Worm (Caenorhabditis elegans): ENCODE measurements around the gene Y57E12AR.1.
"Not testable (repeated sequence)": the region's sequence is repeated elsewhere in the genome, so short reads cannot be mapped to it uniquely, and the experiment has no call there.

Y57E12AR.1 gene

ce11 chrV:7059350-7059749 is 5.8 kb downstream of the Y57E12AR.1 start, which contains the start of gene mdt-6:
TSS of gene mdt-6 (minus strand) at chrV:7059624.
- TF ChIP-seq lin-39 (tag; optimal IDR thresholded peaks at IDR 0.05) (no peak), ama-1 (optimal IDR thresholded peaks at IDR 0.05) (peak; percentile 51)

ce11 chrV:7057795-7058194 is 7.3 kb downstream of the Y57E12AR.1 start, which contains the start of gene Y57E12AL.2:
TSS of gene Y57E12AL.2 (plus strand) at chrV:7058095.
- not testable (repeated sequence) for TF ChIP-seq nhr-23, lin-39, egl-27 (tag; optimal IDR thresholded peaks at IDR 0.05)

ce11 chrV:7054598-7054997 is 10.5 kb downstream of the Y57E12AR.1 start, which contains the start of gene spig-8:
TSS of gene spig-8 (plus strand) at chrV:7054898.
- TF ChIP-seq fos-1 (tag; optimal IDR thresholded peaks at IDR 0.05), result no peak
- no peak for TF ChIP-seq pha-4 (tag; optimal IDR thresholded peaks at IDR 0.05)
- no peak for TF ChIP-seq unc-62 (GFP tag; optimal IDR thresholded peaks at IDR 0.05)

ce11 chrV:7053100-7053499 is 12.0 kb downstream of the Y57E12AR.1 start, which contains the start of gene txt-17:
TSS of gene txt-17 (minus strand) at chrV:7053200.
- TF ChIP-seq ceh-28 (tag; optimal IDR thresholded peaks at IDR 0.05) (no peak), hmg-11 (tag; optimal IDR thresholded peaks at IDR 0.05) (no peak), nhr-28 (tag; optimal IDR thresholded peaks at IDR 0.05) (no peak), unc-39 (tag; optimal IDR thresholded peaks at IDR 0.05) (no peak), daf-12 (tag; optimal IDR thresholded peaks at IDR 0.05) (no peak), nhr-25 (tag; optimal IDR thresholded peaks at IDR 0.05) (no peak), sea-2 (GFP tag; optimal IDR thresholded peaks at IDR 0.05) (no peak), egl-5 (tag; optimal IDR thresholded peaks at IDR 0.05) (no peak), ama-1 (optimal IDR thresholded peaks at IDR 0.05) (no peak), ztf-4 (tag; optimal IDR thresholded peaks at IDR 0.05) (no peak), aly-2 (tag; optimal IDR thresholded peaks at IDR 0.05) (no peak), unc-62 (GFP tag; optimal IDR thresholded peaks at IDR 0.05) (no peak), mdl-1 (tag; optimal IDR thresholded peaks at IDR 0.05) (no peak), egl-27 (tag; optimal IDR thresholded peaks at IDR 0.05) (no peak), fkh-10 (GFP tag; optimal IDR thresholded peaks at IDR 0.05) (no peak), ztf-11 (tag; optimal IDR thresholded peaks at IDR 0.05) (no peak), mml-1 (tag; optimal IDR thresholded peaks at IDR 0.05) (no peak), snpc-4 (tag; optimal IDR thresholded peaks at IDR 0.05) (no peak)

DNA sequence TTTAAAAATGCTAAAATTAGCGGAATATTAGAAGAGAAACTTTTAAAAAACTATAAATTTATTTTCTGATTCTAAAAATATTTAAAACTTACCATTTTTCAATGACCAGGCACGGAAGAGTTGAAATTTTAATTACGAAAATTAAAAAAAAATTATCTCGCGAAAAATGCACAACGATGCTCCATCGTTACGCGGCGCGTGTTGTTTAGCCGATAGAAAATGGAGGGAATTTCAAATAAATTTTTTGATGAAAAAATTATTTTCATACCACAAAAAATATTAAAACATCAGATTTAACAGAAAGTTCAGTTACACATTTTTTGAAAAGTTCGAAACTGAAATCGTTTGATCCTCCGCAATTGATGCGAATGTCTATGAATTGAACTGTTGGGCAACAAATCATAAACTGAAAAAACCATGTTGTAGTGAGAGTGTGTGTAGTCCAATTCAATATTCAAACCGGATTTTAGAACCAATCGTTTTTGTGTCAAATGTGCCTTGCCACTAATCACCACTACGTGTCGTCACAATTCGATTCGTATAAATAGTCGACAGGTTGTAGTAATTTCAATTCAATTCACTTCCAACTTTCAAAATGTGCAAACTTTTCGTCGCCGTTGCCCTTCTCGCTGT is 13.9 kb downstream of the Y57E12AR.1 start, which contains the start of the genes tofu-2 and spig-1:
Gene tofu-2 (minus strand): TSS at position 116 of the 633 bp plus-strand sequence.
Gene spig-1 (plus strand): TSS at position 583 of the 633 bp plus-strand sequence.
- TF ChIP-seq aly-2 (tag; optimal IDR thresholded peaks at IDR 0.05) (no peak), nhr-11 (tag; optimal IDR thresholded peaks at IDR 0.05) (no peak), nhr-67 (tag; optimal IDR thresholded peaks at IDR 0.05) (no peak), nhr-25 (tag; optimal IDR thresholded peaks at IDR 0.05) (no peak), fkh-10 (GFP tag; optimal IDR thresholded peaks at IDR 0.05) (no peak), ceh-82 (tag; optimal IDR thresholded peaks at IDR 0.05) (no peak), sea-2 (GFP tag; optimal IDR thresholded peaks at IDR 0.05) (no peak), lin-15B (tag; optimal IDR thresholded peaks at IDR 0.05) (no peak), lsy-12 (tag; optimal IDR thresholded peaks at IDR 0.05) (no peak), hmg-11 (tag; optimal IDR thresholded peaks at IDR 0.05) (no peak), zag-1 (tag; optimal IDR thresholded peaks at IDR 0.05) (no peak), nhr-77 (tag; optimal IDR thresholded peaks at IDR 0.05) (no peak), egl-27 (tag; optimal IDR thresholded peaks at IDR 0.05) (no peak)

DNA sequence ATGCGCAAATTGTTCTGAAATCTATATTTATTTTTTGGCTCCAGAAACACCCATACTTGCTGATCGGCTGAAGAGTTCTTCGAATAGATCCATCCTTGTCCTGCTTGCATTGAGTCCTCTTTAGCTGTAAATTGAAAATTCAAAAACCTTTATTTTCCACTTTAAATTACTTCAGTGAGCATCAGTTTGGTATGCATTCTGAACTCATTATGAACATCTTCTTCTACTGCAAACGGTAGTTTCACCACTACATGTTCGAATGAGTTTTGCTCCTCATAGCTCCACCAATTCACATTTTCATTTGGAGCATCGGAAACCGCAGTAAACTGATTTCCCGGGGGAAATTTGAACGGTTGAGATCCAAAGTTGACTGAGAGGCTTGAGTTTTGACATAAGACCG is 15.0 kb downstream of the Y57E12AR.1 start:
- TF ChIP-seq lsy-12 (tag; optimal IDR thresholded peaks at IDR 0.05) (no peak), nfya-1 (tag; optimal IDR thresholded peaks at IDR 0.05; ENCODE audit: insufficient read depth) (no peak), eor-1 (tag; optimal IDR thresholded peaks at IDR 0.05) (no peak), elt-1 (tag; optimal IDR thresholded peaks at IDR 0.05) (no peak), ceh-9 (tag; optimal IDR thresholded peaks at IDR 0.05) (no peak)

Data from whole organism, L3 larva.